Worm (Caenorhabditis elegans) whole organism, L2 larva: ENCODE data around the gene crn-7.
A peak's percentile ranks its signal among the peaks of the same experiment; 100 is the strongest.

Source experiments
- C34F6.9 ChIP-seq: fragments of 150-350 bp; optimal IDR thresholded peaks from 2 replicates; lab custom pipeline; 2014; ENCODE audit warnings: missing biosample characterization, missing genetic modification characterization
- R02D3.7 ChIP-seq: fragments of 150-350 bp; optimal IDR thresholded peaks from 2 replicates; lab custom pipeline; 2014; ENCODE audit warnings: missing biosample characterization, missing genetic modification characterization
- ZK546.5 ChIP-seq: sonication (generic microtip); optimal IDR thresholded peaks from 2 replicates; lab custom pipeline; 2017; ENCODE audit warnings: missing biosample characterization, missing genetic modification characterization
- alr-1 ChIP-seq: fragments of 150-350 bp; optimal IDR thresholded peaks from 2 replicates; lab custom pipeline; 2014; ENCODE audit warnings: missing biosample characterization, missing genetic modification characterization
- aly-2 ChIP-seq: fragments of 150-350 bp; optimal IDR thresholded peaks from 2 replicates; lab custom pipeline; 2014; ENCODE audit warnings: missing biosample characterization, missing genetic modification characterization
- ama-1 ChIP-seq: fragments of 150-350 bp; optimal IDR thresholded peaks from 2 replicates; lab custom pipeline; 2018; ENCODE audit warnings: inconsistent platforms
- blmp-1 ChIP-seq: sonication (generic microtip); optimal IDR thresholded peaks from 2 replicates; lab custom pipeline; 2017; ENCODE audit warnings: missing genetic modification characterization, mild to moderate bottlenecking, missing compliant biosample characterization, antibody characterized with exemption, moderate library complexity; ENCODE audit not compliant: insufficient read depth
- ceh-82 ChIP-seq: fragments of 150-350 bp; optimal IDR thresholded peaks from 2 replicates; lab custom pipeline; 2014; ENCODE audit warnings: missing biosample characterization, missing genetic modification characterization
- egl-27 ChIP-seq: sonication (generic microtip); optimal IDR thresholded peaks from 3 replicates; lab custom pipeline; 2017; ENCODE audit warnings: missing biosample characterization, missing genetic modification reagents, missing genetic modification characterization
- elt-3 ChIP-seq: sonication (generic microtip); optimal IDR thresholded peaks from 2 replicates; lab custom pipeline; 2017; ENCODE audit warnings: missing biosample characterization, missing genetic modification characterization
- fos-1 ChIP-seq: fragments of 150-350 bp; optimal IDR thresholded peaks from 2 replicates; lab custom pipeline; 2014; ENCODE audit warnings: missing biosample characterization, missing genetic modification characterization
- lin-11 ChIP-seq: fragments of 150-350 bp; sonication (generic microtip); optimal IDR thresholded peaks from 2 replicates; lab custom pipeline; 2014; ENCODE audit warnings: missing biosample characterization, missing genetic modification characterization, inconsistent platforms, mixed read lengths
- lin-39 ChIP-seq: fragments of 150-350 bp; optimal IDR thresholded peaks from 2 replicates; lab custom pipeline; 2014; ENCODE audit warnings: missing biosample characterization, missing genetic modification reagents, missing genetic modification characterization
- lsy-2 ChIP-seq, 2 experiments: fragments of 150-350 bp in 1 of 2; sonication (generic microtip) in 1 of 2; optimal IDR thresholded peaks; 2 replicates each; lab custom pipeline; 2014 to 2017; ENCODE audit warnings: missing biosample characterization in 2 of 2, missing genetic modification characterization in 2 of 2
- mbf-1 ChIP-seq: sonication (generic microtip); optimal IDR thresholded peaks from 2 replicates; lab custom pipeline; 2017; ENCODE audit warnings: missing biosample characterization, missing genetic modification characterization
- nhr-10 ChIP-seq: sonication (generic microtip); optimal IDR thresholded peaks from 2 replicates; lab custom pipeline; 2017; ENCODE audit warnings: missing biosample characterization, missing genetic modification characterization
- nhr-11 ChIP-seq: fragments of 150-350 bp; optimal IDR thresholded peaks from 2 replicates; lab custom pipeline; 2014; ENCODE audit warnings: missing biosample characterization, missing genetic modification characterization
- nhr-12 ChIP-seq: fragments of 150-350 bp; optimal IDR thresholded peaks from 2 replicates; lab custom pipeline; 2014; ENCODE audit warnings: missing biosample characterization, missing genetic modification characterization
- nhr-129 ChIP-seq: fragments of 150-350 bp; optimal IDR thresholded peaks from 2 replicates; lab custom pipeline; 2014; ENCODE audit warnings: missing biosample characterization, missing genetic modification characterization
- nhr-21 ChIP-seq: fragments of 150-350 bp; optimal IDR thresholded peaks from 2 replicates; lab custom pipeline; 2014; ENCODE audit warnings: missing biosample characterization, missing genetic modification characterization
- nhr-23 ChIP-seq: fragments of 150-350 bp; optimal IDR thresholded peaks from 2 replicates; lab custom pipeline; 2014; ENCODE audit warnings: missing biosample characterization, missing genetic modification reagents, missing genetic modification characterization
- nhr-25 ChIP-seq: fragments of 150-350 bp; sonication (generic microtip); optimal IDR thresholded peaks from 3 replicates; lab custom pipeline; 2014; ENCODE audit warnings: missing biosample characterization, missing genetic modification characterization
- nhr-6 ChIP-seq: fragments of 150-350 bp; optimal IDR thresholded peaks from 2 replicates; lab custom pipeline; 2014; ENCODE audit warnings: missing biosample characterization, missing genetic modification characterization
- nhr-77 ChIP-seq: fragments of 150-350 bp; optimal IDR thresholded peaks from 2 replicates; lab custom pipeline; 2014; ENCODE audit warnings: missing biosample characterization, missing genetic modification characterization
- peb-1 ChIP-seq: fragments of 150-350 bp; optimal IDR thresholded peaks from 2 replicates; lab custom pipeline; 2014; ENCODE audit warnings: missing biosample characterization, missing genetic modification characterization
- sem-4 ChIP-seq: fragments of 150-350 bp; optimal IDR thresholded peaks from 2 replicates; lab custom pipeline; 2014; ENCODE audit warnings: missing biosample characterization, missing genetic modification reagents, missing genetic modification characterization
- skn-1 ChIP-seq: sonication (generic microtip); optimal IDR thresholded peaks from 2 replicates; lab custom pipeline; 2017; ENCODE audit warnings: missing biosample characterization, missing genetic modification characterization
- sma-9 ChIP-seq, 2 experiments: fragments of 150-350 bp in 1 of 2; sonication (generic microtip) in 1 of 2; optimal IDR thresholded peaks; 2 replicates each; lab custom pipeline; 2014 to 2016; ENCODE audit warnings: missing genetic modification characterization in 2 of 2, mild to moderate bottlenecking in 1 of 2, missing biosample characterization in 1 of 2, missing compliant biosample characterization in 1 of 2, missing genetic modification reagents in 1 of 2, moderate library complexity in 1 of 2
- snpc-4 ChIP-seq: fragments of 150-350 bp; optimal IDR thresholded peaks from 2 replicates; lab custom pipeline; 2014; ENCODE audit warnings: missing biosample characterization, missing genetic modification characterization
- unc-39 ChIP-seq: fragments of 150-350 bp; optimal IDR thresholded peaks from 2 replicates; lab custom pipeline; 2014; ENCODE audit warnings: missing biosample characterization, missing genetic modification characterization
- unc-55 ChIP-seq: fragments of 150-350 bp; sonication (generic microtip); optimal IDR thresholded peaks from 3 replicates; lab custom pipeline; 2014; ENCODE audit warnings: missing biosample characterization, missing genetic modification reagents, missing genetic modification characterization
- unc-62 ChIP-seq: fragments of 150-350 bp; optimal IDR thresholded peaks from 2 replicates; lab custom pipeline; 2014; ENCODE audit warnings: missing biosample characterization, missing genetic modification reagents, missing genetic modification characterization
- zag-1 ChIP-seq: fragments of 150-350 bp; optimal IDR thresholded peaks from 2 replicates; lab custom pipeline; 2014; ENCODE audit warnings: missing biosample characterization, missing genetic modification characterization

The crn-7 gene

DNA sequence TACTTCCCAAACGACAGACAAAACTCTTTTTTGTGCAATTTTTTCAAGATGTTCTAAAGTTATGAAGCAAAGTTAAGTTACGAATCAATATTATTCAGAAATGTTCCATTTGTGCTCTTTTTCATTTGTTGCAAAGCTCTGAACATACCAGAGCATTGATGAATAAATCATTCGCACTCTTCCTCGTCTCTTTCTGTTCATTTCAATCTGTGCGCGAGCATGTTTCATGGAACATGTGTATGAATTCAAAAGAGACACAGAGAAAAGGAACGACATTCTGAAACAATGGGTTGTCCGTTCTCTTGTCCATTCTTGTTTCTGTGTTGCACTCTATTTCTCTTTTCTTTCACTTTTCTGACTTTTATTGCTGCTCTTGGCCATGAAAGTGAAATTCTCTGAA, 12.0 kb downstream of the crn-7 start:
- TF ChIP-seq snpc-4 (tag; lab: Kevin White, UChicago) (no peak), aly-2 (tag; lab: Kevin White, UChicago) (no peak), nhr-6 (tag; lab: Kevin White, UChicago) (no peak), lin-39 (tag; lab: Kevin White, UChicago) (no peak), C34F6.9 (tag; lab: Kevin White, UChicago) (peak; percentile 1), nhr-25 (tag; lab: Kevin White, UChicago) (no peak)

DNA sequence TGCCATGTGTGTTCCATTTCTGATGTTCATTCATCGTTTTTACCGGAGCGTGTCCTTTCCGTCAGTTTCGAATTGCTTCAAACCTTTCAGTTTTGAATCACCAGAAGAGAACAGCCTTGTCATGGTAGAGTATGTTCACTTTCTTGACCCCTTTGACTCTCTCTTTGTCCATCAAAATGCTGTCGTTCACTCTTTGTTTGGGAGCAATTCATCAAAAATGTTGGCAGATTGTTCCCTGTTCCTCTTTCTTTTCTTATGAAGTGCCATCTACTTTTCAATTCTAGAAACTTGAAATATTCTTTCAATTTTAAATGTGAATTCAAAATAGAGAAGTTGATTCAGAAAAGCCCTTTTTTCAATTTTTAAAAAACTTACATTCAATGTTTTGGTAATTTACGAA, 13.0 kb downstream of the crn-7 start:
- TF ChIP-seq mbf-1 (tag; lab: Kevin White, UChicago) = no peak
- peak; percentile 33 for TF ChIP-seq unc-55 (GFP tag; lab: Kevin White, UChicago)
- no peak for TF ChIP-seq ceh-82 (tag; lab: Kevin White, UChicago)
- TF ChIP-seq R02D3.7 (tag; lab: Kevin White, UChicago) = no peak

DNA sequence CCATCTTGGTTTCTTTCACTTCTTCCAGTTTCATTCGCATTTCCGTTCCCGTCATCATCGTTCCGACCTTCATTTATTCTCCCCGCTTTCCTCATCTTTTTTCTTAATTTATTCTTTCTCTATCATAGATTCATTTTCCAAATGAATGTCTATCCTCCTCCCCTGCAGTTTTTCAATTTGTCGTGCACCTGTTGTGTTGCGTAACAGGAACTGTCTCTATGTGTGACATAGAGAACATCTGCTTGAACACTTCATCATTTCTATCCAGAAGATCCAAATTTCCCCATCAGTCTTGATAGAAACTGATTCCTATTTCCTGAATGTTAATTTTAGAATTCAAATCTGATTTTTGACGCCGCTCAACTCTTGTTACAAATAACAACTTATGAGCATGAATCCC, 15.2 kb downstream of the crn-7 start:
- no peak for TF ChIP-seq ZK546.5 (tag; lab: Kevin White, UChicago)
- TF ChIP-seq lin-39 (tag; lab: Kevin White, UChicago) = no peak
- TF ChIP-seq blmp-1 (tag; lab: Kevin White, UChicago) = no peak
- no peak for TF ChIP-seq unc-39 (tag; lab: Kevin White, UChicago)
- TF ChIP-seq unc-55 (GFP tag; lab: Kevin White, UChicago) = no peak
- TF ChIP-seq peb-1 (tag; lab: Kevin White, UChicago) = no peak
- no peak for TF ChIP-seq nhr-10 (tag; lab: Kevin White, UChicago)
- no peak for TF ChIP-seq nhr-77 (tag; lab: Kevin White, UChicago)
- no peak for TF ChIP-seq zag-1 (tag; lab: Kevin White, UChicago)
- no peak for TF ChIP-seq sma-9 (GFP tag; optimal IDR thresholded peaks at IDR 0.05; lab: Kevin White, UChicago)
- TF ChIP-seq sma-9 (tag; optimal IDR thresholded peaks at IDR 0.05; lab: Kevin White, UChicago) = no peak
- TF ChIP-seq alr-1 = no peak
- no peak for TF ChIP-seq egl-27
- no peak for TF ChIP-seq sem-4
- no peak for TF ChIP-seq unc-62
- no peak for TF ChIP-seq nhr-6 (tag; lab: Kevin White, UChicago)

DNA sequence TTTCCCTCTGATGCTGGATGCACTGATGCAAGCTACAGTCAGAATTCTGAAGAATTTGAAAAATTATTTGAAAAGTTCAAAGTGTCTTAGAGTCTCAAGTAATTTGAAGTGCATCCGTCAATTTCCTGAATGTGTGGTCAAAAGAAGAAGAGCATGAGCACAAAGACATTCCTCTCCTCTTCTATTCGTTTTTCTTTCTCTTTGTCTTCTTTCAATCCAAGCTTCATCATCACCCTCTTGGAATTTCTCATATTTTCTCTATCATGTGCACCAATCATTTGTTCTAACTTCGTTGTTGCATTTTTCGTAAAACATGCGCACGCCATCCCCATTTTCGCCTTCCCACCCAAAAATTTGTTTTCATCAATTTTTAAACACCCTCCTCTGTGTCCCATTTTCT, 17.7 kb downstream of the crn-7 start:
- no peak for TF ChIP-seq nhr-11
- TF ChIP-seq elt-3 (tag; lab: Kevin White, UChicago) = no peak
- TF ChIP-seq ceh-82 (tag; lab: Kevin White, UChicago) = no peak
- TF ChIP-seq skn-1 (tag; lab: Kevin White, UChicago) = no peak
- TF ChIP-seq aly-2 (tag; lab: Kevin White, UChicago) = no peak
- peak; percentile 42 for TF ChIP-seq unc-55 (GFP tag; lab: Kevin White, UChicago)

DNA sequence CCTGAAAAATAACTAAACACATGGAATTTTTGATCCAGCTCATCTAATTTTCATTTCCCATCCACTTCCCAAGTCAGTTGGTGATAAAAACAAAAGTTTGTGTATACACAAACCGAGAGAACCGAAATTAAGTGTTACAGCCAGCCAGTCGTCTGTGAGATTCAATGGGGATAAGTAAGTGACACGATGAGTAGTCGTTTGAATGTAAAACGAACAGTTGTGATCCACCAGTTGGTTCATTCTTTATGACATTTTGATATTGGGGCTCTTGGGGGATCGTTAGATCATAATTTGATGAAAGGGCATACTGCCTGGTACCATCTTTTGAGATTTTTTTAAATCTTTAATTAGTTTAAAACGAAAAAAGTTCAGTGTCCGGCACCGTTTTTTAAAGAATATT, 18.5 kb downstream of the crn-7 start:
- TF ChIP-seq lin-39 (tag; lab: Kevin White, UChicago) (no peak), snpc-4 (tag; lab: Kevin White, UChicago) (no peak), nhr-129 (tag; lab: Kevin White, UChicago) (no peak), nhr-21 (tag; lab: Kevin White, UChicago) (no peak), fos-1 (no peak), nhr-23 (tag; lab: Kevin White, UChicago) (no peak), lsy-2 (tag; optimal IDR thresholded peaks at IDR 0.05; lab: Kevin White, UChicago) (no peak), peb-1 (tag; lab: Kevin White, UChicago) (no peak), nhr-77 (tag; lab: Kevin White, UChicago) (no peak), sma-9 (GFP tag; optimal IDR thresholded peaks at IDR 0.05; lab: Kevin White, UChicago) (no peak), sma-9 (tag; optimal IDR thresholded peaks at IDR 0.05; lab: Kevin White, UChicago) (no peak), lin-11 (no peak), nhr-12 (no peak), ama-1 (lab: Kevin White, UChicago) (no peak), C34F6.9 (tag; lab: Kevin White, UChicago) (no peak), nhr-11 (no peak), blmp-1 (tag; lab: Kevin White, UChicago) (no peak)
